Worm (Caenorhabditis elegans) whole organism, L4 larva: ENCODE measurements around the gene Y57G11C.8.

Source experiments
- D1046.2 ChIP-seq: fragments of 200-800 bp; sonication (Bioruptor generic); IDR thresholded peaks from 2 replicates; pipeline ENCODE4 v1.3.6; 2022; ENCODE audit warnings: missing genetic modification characterization, missing compliant biosample characterization
- F10B5.3 ChIP-seq: sonication (generic microtip); optimal IDR thresholded peaks from 2 replicates; lab custom pipeline; 2016; ENCODE audit warnings: mild to moderate bottlenecking, missing genetic modification characterization, missing compliant biosample characterization
- F26F4.8 ChIP-seq: fragments of 200-800 bp; sonication (Bioruptor generic); conservative IDR thresholded peaks from 2 replicates; pipeline ENCODE4 v1.3.6; 2022; ENCODE audit warnings: missing genetic modification characterization, missing compliant biosample characterization
- F37D6.2 ChIP-seq: sonication (generic microtip); optimal IDR thresholded peaks from 2 replicates; lab custom pipeline; 2016; ENCODE audit warnings: mild to moderate bottlenecking, missing genetic modification characterization, missing compliant biosample characterization
- Y105C5A.15 ChIP-seq: fragments of 200-800 bp; sonication (Bioruptor generic); IDR thresholded peaks from 2 replicates; pipeline ENCODE4 v1.3.6; 2022; ENCODE audit warnings: missing genetic modification characterization, missing compliant biosample characterization
- Y48G9A.11 ChIP-seq: fragments of 200-800 bp; sonication (Bioruptor generic); IDR thresholded peaks from 2 replicates; pipeline ENCODE4 v1.3.6; 2022; ENCODE audit warnings: missing genetic modification reagents, missing genetic modification characterization, missing compliant biosample characterization
- Y5F2A.4 ChIP-seq: fragments of 200-800 bp; sonication (Bioruptor generic); optimal IDR thresholded peaks from 2 replicates; lab custom pipeline; 2018; ENCODE audit warnings: mild to moderate bottlenecking, missing genetic modification characterization, missing compliant biosample characterization
- ZK546.5 ChIP-seq, 2 experiments: sonication (generic microtip); optimal IDR thresholded peaks; 2 replicates each; lab custom pipeline; 2017; ENCODE audit warnings: missing biosample characterization in 2 of 2, missing genetic modification characterization in 2 of 2
- aha-1 ChIP-seq: fragments of 150-350 bp; peaks from one replicate; lab custom pipeline; 2014; ENCODE audit warnings: missing biosample characterization, missing genetic modification characterization
- aly-2 ChIP-seq: sonication (generic microtip); optimal IDR thresholded peaks from 2 replicates; lab custom pipeline; 2018; ENCODE audit warnings: missing biosample characterization, missing genetic modification characterization
- ama-1 ChIP-seq: fragments of 150-350 bp; optimal IDR thresholded peaks from 2 replicates; lab custom pipeline; 2014; ENCODE audit warnings: inconsistent platforms, mixed read lengths
- arid-1 ChIP-seq: fragments of 200-800 bp; sonication (Bioruptor generic); conservative IDR thresholded peaks from 2 replicates; pipeline ENCODE4 v1.3.6; 2022; ENCODE audit warnings: missing genetic modification reagents, missing genetic modification characterization, missing compliant biosample characterization
- attf-4 ChIP-seq: sonication (generic microtip); optimal IDR thresholded peaks from 3 replicates; lab custom pipeline; 2017; ENCODE audit warnings: missing biosample characterization, missing genetic modification characterization
- ceh-32 ChIP-seq: sonication (generic microtip); optimal IDR thresholded peaks from 2 replicates; lab custom pipeline; 2016; ENCODE audit warnings: mild to moderate bottlenecking, missing genetic modification characterization, missing compliant biosample characterization; ENCODE audit not compliant: poor library complexity
- ceh-44 ChIP-seq: fragments of 200-800 bp; sonication (Bioruptor generic); IDR thresholded peaks from 2 replicates; pipeline ENCODE4 v1.3.6; 2022; ENCODE audit warnings: missing genetic modification reagents, missing genetic modification characterization, missing compliant biosample characterization
- ceh-62 ChIP-seq: sonication (generic microtip); optimal IDR thresholded peaks from 2 replicates; lab custom pipeline; 2017; ENCODE audit warnings: missing biosample characterization, missing genetic modification characterization
- ces-1 ChIP-seq: fragments of 150-350 bp; sonication (generic microtip); optimal IDR thresholded peaks from 4 replicates; lab custom pipeline; 2014; ENCODE audit warnings: missing biosample characterization, missing genetic modification reagents, missing genetic modification characterization
- cey-2 ChIP-seq: sonication (generic microtip); optimal IDR thresholded peaks from 3 replicates; lab custom pipeline; 2017; ENCODE audit warnings: missing genetic modification characterization, mild to moderate bottlenecking, missing compliant biosample characterization, antibody characterized with exemption, borderline replicate concordance; ENCODE audit not compliant: insufficient read depth
- ctbp-1 ChIP-seq: fragments of 200-800 bp; sonication (Bioruptor generic); IDR thresholded peaks from 2 replicates; pipeline ENCODE4 v1.3.6; 2022; ENCODE audit warnings: missing genetic modification reagents, missing genetic modification characterization, missing compliant biosample characterization
- daf-12 ChIP-seq: fragments of 150-350 bp; optimal IDR thresholded peaks from 2 replicates; lab custom pipeline; 2014; ENCODE audit warnings: missing biosample characterization, missing genetic modification reagents, missing genetic modification characterization
- daf-16 ChIP-seq, 3 experiments: sonication (generic microtip); optimal IDR thresholded peaks; 2 replicates each; lab custom pipeline; 2016 to 2017; ENCODE audit warnings: missing genetic modification characterization in 3 of 3, missing genetic modification reagents in 3 of 3, mild to moderate bottlenecking in 2 of 3, missing compliant biosample characterization in 2 of 3, missing biosample characterization in 1 of 3, moderate library complexity in 1 of 3
- daf-19 ChIP-seq: fragments of 200-800 bp; sonication (Bioruptor generic); conservative IDR thresholded peaks from 2 replicates; pipeline ENCODE4 v1.3.6; 2022; ENCODE audit warnings: missing genetic modification characterization, missing compliant biosample characterization
- daf-8 ChIP-seq: fragments of 200-800 bp; sonication (Bioruptor generic); IDR thresholded peaks from 2 replicates; pipeline ENCODE4 v1.3.6; 2022; ENCODE audit warnings: missing genetic modification characterization, missing compliant biosample characterization
- dpl-1 ChIP-seq: fragments of 150-350 bp; optimal IDR thresholded peaks from 2 replicates; lab custom pipeline; 2014; ENCODE audit warnings: missing biosample characterization, missing genetic modification reagents, missing genetic modification characterization
- duxl-1 ChIP-seq: sonication (generic microtip); optimal IDR thresholded peaks from 2 replicates; lab custom pipeline; 2016; ENCODE audit warnings: mild to moderate bottlenecking, missing genetic modification characterization, moderate library complexity, missing compliant biosample characterization; ENCODE audit not compliant: poor library complexity
- dve-1 ChIP-seq: sonication (generic microtip); optimal IDR thresholded peaks from 2 replicates; lab custom pipeline; 2017; ENCODE audit warnings: antibody characterized with exemption, mild to moderate bottlenecking, missing genetic modification characterization, missing compliant biosample characterization; ENCODE audit not compliant: insufficient read depth
- fkh-10 ChIP-seq: fragments of 150-350 bp; optimal IDR thresholded peaks from 2 replicates; lab custom pipeline; 2014; ENCODE audit warnings: missing biosample characterization, missing genetic modification reagents, missing genetic modification characterization
- fos-1 ChIP-seq: fragments of 150-350 bp; optimal IDR thresholded peaks from 2 replicates; lab custom pipeline; 2014; ENCODE audit warnings: missing biosample characterization, missing genetic modification characterization
- hlh-30 ChIP-seq: sonication (generic microtip); optimal IDR thresholded peaks from 2 replicates; lab custom pipeline; 2017; ENCODE audit warnings: antibody characterized with exemption, mild to moderate bottlenecking, missing genetic modification characterization, missing compliant biosample characterization; ENCODE audit not compliant: insufficient read depth
- jun-1 ChIP-seq: fragments of 150-350 bp; optimal IDR thresholded peaks from 2 replicates; lab custom pipeline; 2014; ENCODE audit warnings: missing biosample characterization, missing genetic modification reagents, missing genetic modification characterization
- lin-29 ChIP-seq: fragments of 200-800 bp; sonication (Bioruptor generic); IDR thresholded peaks from 2 replicates; pipeline ENCODE4 v1.3.6; 2022; ENCODE audit warnings: missing genetic modification reagents, missing genetic modification characterization, missing compliant biosample characterization
- lin-38 ChIP-seq: fragments of 200-800 bp; sonication (Bioruptor generic); IDR thresholded peaks from 2 replicates; pipeline ENCODE4 v1.3.6; 2022; ENCODE audit warnings: missing genetic modification reagents, missing genetic modification characterization, missing compliant biosample characterization
- lin-39 ChIP-seq: fragments of 150-350 bp; optimal IDR thresholded peaks from 2 replicates; lab custom pipeline; 2014; ENCODE audit warnings: missing biosample characterization, missing genetic modification reagents, missing genetic modification characterization
- lir-3 ChIP-seq: sonication (generic microtip); optimal IDR thresholded peaks from 2 replicates; lab custom pipeline; 2016; ENCODE audit warnings: mild to moderate bottlenecking, missing genetic modification characterization, missing compliant biosample characterization
- lsy-2 ChIP-seq, 2 experiments: fragments of 150-350 bp in 1 of 2; sonication (generic microtip) in 1 of 2; optimal IDR thresholded peaks; 2 replicates each; lab custom pipeline; 2014 to 2017; ENCODE audit warnings: missing biosample characterization in 2 of 2, missing genetic modification characterization in 2 of 2
- madf-5 ChIP-seq, 2 experiments: fragments of 200-800 bp; sonication (Bioruptor generic); IDR thresholded peaks; 2 replicates each; pipeline ENCODE4 v1.3.6; 2022; ENCODE audit warnings: missing compliant biosample characterization in 2 of 2, missing genetic modification characterization in 2 of 2
- mdl-1 ChIP-seq, 2 experiments: fragments of 150-350 bp in 1 of 2; sonication (generic microtip) in 1 of 2; optimal IDR thresholded peaks; 2 replicates each; lab custom pipeline; 2014 to 2017; ENCODE audit warnings: missing biosample characterization in 2 of 2, missing genetic modification characterization in 2 of 2
- mep-1 ChIP-seq: fragments of 150-350 bp; sonication (generic microtip); optimal IDR thresholded peaks from 3 replicates; lab custom pipeline; 2014; ENCODE audit warnings: missing biosample characterization, missing genetic modification characterization
- mxl-3 ChIP-seq: fragments of 200-800 bp; sonication (Bioruptor generic); optimal IDR thresholded peaks from 2 replicates; lab custom pipeline; 2018; ENCODE audit warnings: mild to moderate bottlenecking, missing genetic modification characterization, missing compliant biosample characterization
- nhr-41 ChIP-seq: fragments of 200-800 bp; sonication (Bioruptor generic); IDR thresholded peaks from 2 replicates; pipeline ENCODE4 v1.3.6; 2022; ENCODE audit warnings: missing genetic modification reagents, missing genetic modification characterization, missing compliant biosample characterization
- nhr-6 ChIP-seq: fragments of 150-350 bp; optimal IDR thresholded peaks from 2 replicates; lab custom pipeline; 2014; ENCODE audit warnings: missing biosample characterization, missing genetic modification characterization
- nhr-76 ChIP-seq: fragments of 150-350 bp; optimal IDR thresholded peaks from 2 replicates; lab custom pipeline; 2014; ENCODE audit warnings: missing biosample characterization, missing genetic modification characterization
- skn-1 ChIP-seq: fragments of 150-350 bp; optimal IDR thresholded peaks from 2 replicates; lab custom pipeline; 2014; ENCODE audit warnings: missing biosample characterization, missing genetic modification characterization
- snpc-1.2 ChIP-seq: fragments of 200-800 bp; sonication (Bioruptor generic); IDR thresholded peaks from 2 replicates; pipeline ENCODE4 v1.3.6; 2022; ENCODE audit warnings: missing genetic modification reagents, missing genetic modification characterization, missing compliant biosample characterization
- spr-1 ChIP-seq: sonication (generic microtip); optimal IDR thresholded peaks from 2 replicates; lab custom pipeline; 2016; ENCODE audit warnings: mild to moderate bottlenecking, missing genetic modification characterization, missing compliant biosample characterization
- spr-3 ChIP-seq: fragments of 200-800 bp; sonication (Bioruptor generic); optimal IDR thresholded peaks from 2 replicates; lab custom pipeline; 2018; ENCODE audit warnings: mild to moderate bottlenecking, missing genetic modification characterization, missing compliant biosample characterization
- tag-97 ChIP-seq: fragments of 200-800 bp; sonication (Bioruptor generic); IDR thresholded peaks from 2 replicates; pipeline ENCODE4 v1.3.6; 2022; ENCODE audit warnings: missing genetic modification characterization, missing compliant biosample characterization
- tra-1 ChIP-seq: fragments of 200-800 bp; sonication (Bioruptor generic); IDR thresholded peaks from 2 replicates; pipeline ENCODE4 v1.3.6; 2022; ENCODE audit warnings: missing genetic modification reagents, missing genetic modification characterization, missing compliant biosample characterization
- zag-1 ChIP-seq: fragments of 150-350 bp; optimal IDR thresholded peaks from 2 replicates; lab custom pipeline; 2014; ENCODE audit warnings: missing biosample characterization, missing genetic modification characterization
- zfp-2 ChIP-seq: sonication (generic microtip); optimal IDR thresholded peaks from 2 replicates; lab custom pipeline; 2016; ENCODE audit warnings: mild to moderate bottlenecking, missing genetic modification characterization, missing compliant biosample characterization
- zfp-3 ChIP-seq: fragments of 200-800 bp; sonication (Bioruptor generic); conservative IDR thresholded peaks from 2 replicates; pipeline ENCODE4 v1.3.6; 2022; ENCODE audit warnings: missing genetic modification reagents, missing genetic modification characterization, missing compliant biosample characterization

Gene Y57G11C.8

DNA sequence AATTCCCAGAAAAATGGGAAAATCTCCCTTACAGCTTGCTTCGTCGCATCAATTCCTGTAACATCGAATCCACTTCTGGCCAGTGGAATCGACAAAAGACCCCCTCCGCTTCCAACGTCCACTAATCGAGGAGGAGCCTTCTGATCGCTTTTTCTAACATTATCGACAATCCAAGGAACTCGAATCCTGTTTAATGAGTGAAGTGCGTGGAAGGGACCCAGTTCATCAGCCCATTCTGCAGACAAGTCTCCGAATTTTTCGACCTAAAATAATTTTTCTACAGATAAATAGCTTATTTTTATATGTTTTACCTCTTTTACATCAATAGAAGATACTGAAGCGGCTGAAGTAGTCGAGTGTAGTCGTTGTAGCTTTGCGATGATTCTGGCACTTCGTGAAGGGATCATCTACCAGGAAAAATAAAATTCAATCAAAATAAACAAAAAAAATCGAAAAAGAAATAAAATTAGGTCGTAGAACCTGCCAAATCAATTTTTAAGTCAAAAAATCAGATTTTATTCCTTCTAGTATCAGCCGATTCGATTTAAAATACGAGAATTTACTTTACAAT lies 14.4 kb downstream of the Y57G11C.8 start, which contains the start of gene coq-3:
TSS of gene coq-3 (minus strand) at position 407 of the 571 bp plus-strand sequence.
- no peak for TF ChIP-seq nhr-76 (tag; lab: Kevin White, UChicago)
- TF ChIP-seq zfp-3 = 0 out of 2 replicates have a peak, but pooled peaks have one; percentile 12
- TF ChIP-seq jun-1 (tag; lab: Kevin White, UChicago) = no peak
- no peak for TF ChIP-seq F37D6.2 (tag; lab: Kevin White, UChicago)
- TF ChIP-seq madf-5 (GFP tag; IDR thresholded peaks at IDR 0.05; lab: Robert Waterston, UW) = no peak
- peak; percentile 13 for TF ChIP-seq dve-1 (tag; lab: Kevin White, UChicago)
- TF ChIP-seq ceh-44 (GFP tag; lab: Robert Waterston, UW) = no peak
- peak; percentile 23; the same call in 1 of the 2 replicates for TF ChIP-seq lin-38 (GFP tag; lab: Robert Waterston, UW)
- TF ChIP-seq lir-3 = no peak
- TF ChIP-seq ctbp-1 = no peak
- TF ChIP-seq mdl-1 (tag; optimal IDR thresholded peaks at IDR 0.05; lab: Kevin White, UChicago) = no peak
- TF ChIP-seq tra-1 (GFP tag; lab: Robert Waterston, UW) = no peak
- TF ChIP-seq lin-39 = no peak
- TF ChIP-seq zag-1 (tag; lab: Kevin White, UChicago) = no peak
- TF ChIP-seq zfp-2 (tag; lab: Kevin White, UChicago) = no peak
- TF ChIP-seq D1046.2 = no peak
- TF ChIP-seq nhr-6 = no peak
- no peak for TF ChIP-seq fos-1 (tag; lab: Kevin White, UChicago)
- TF ChIP-seq daf-16 (GFP tag; optimal IDR thresholded peaks at IDR 0.05; lab: Kevin White, UChicago) = no peak
- no peak for TF ChIP-seq daf-16 (tag; optimal IDR thresholded peaks at IDR 0.05; lab: Kevin White, UChicago)
- no peak for TF ChIP-seq daf-19 (GFP tag; lab: Robert Waterston, UW)
- TF ChIP-seq F26F4.8 (GFP tag; lab: Robert Waterston, UW) = no peak
- no peak for TF ChIP-seq ces-1
- TF ChIP-seq mep-1 = no peak
- no peak for TF ChIP-seq hlh-30
- TF ChIP-seq aha-1 (tag; lab: Kevin White, UChicago) = peak; percentile 85
- TF ChIP-seq arid-1 (GFP tag; lab: Robert Waterston, UW) = no peak
- TF ChIP-seq Y105C5A.15 (GFP tag; lab: Robert Waterston, UW) = no peak
- TF ChIP-seq lin-29 = no peak
- TF ChIP-seq ama-1 = peak; percentile 29
- no peak for TF ChIP-seq mxl-3
- no peak for TF ChIP-seq dpl-1
- no peak for TF ChIP-seq daf-12 (tag; lab: Kevin White, UChicago)
- no peak; the same call in 1 of the 2 replicates for TF ChIP-seq snpc-1.2 (GFP tag; lab: Robert Waterston, UW)
- no peak for TF ChIP-seq cey-2 (tag; lab: Kevin White, UChicago)
- no peak for TF ChIP-seq aly-2 (tag; lab: Kevin White, UChicago)
- TF ChIP-seq lsy-2 (tag; optimal IDR thresholded peaks at IDR 0.05; lab: Kevin White, UChicago) = peak in 1 of 2 experiments; percentile 12
- no peak for TF ChIP-seq Y48G9A.11 (GFP tag; lab: Robert Waterston, UW)
- no peak for TF ChIP-seq nhr-41 (GFP tag; lab: Robert Waterston, UW)
- TF ChIP-seq daf-8 = no peak
- no peak for TF ChIP-seq F10B5.3 (tag; lab: Kevin White, UChicago)
- TF ChIP-seq attf-4 (tag; lab: Kevin White, UChicago) = no peak
- no peak for TF ChIP-seq fkh-10 (GFP tag; lab: Kevin White, UChicago)
- no peak for TF ChIP-seq Y5F2A.4 (GFP tag; lab: Kevin White, UChicago)
- no peak for TF ChIP-seq ceh-32 (tag; lab: Kevin White, UChicago)
- TF ChIP-seq spr-1 = no peak
- TF ChIP-seq spr-3 (GFP tag; lab: Kevin White, UChicago) = no peak
- no peak for TF ChIP-seq skn-1
- TF ChIP-seq duxl-1 (tag; lab: Kevin White, UChicago) = no peak
- no peak for TF ChIP-seq ZK546.5 (tag; optimal IDR thresholded peaks at IDR 0.05; lab: Kevin White, UChicago)
- no peak for TF ChIP-seq ceh-62 (tag; lab: Kevin White, UChicago)
- no peak for TF ChIP-seq tag-97 (GFP tag; lab: Robert Waterston, UW)
